Worm (Caenorhabditis elegans): ENCODE results near the gene hsp-1.

Gene hsp-1

ce11 chrIV:17275281-17275680 lies 3.5 kb upstream of the hsp-1 start, which contains the start of gene lhfp-4:
TSS of gene lhfp-4 (plus strand) at chrIV:17275581.
- TF ChIP-seq unc-3 (GFP tag; conservative IDR thresholded peaks at IDR 0.05) = no peak
- no peak for TF ChIP-seq unc-3 (tag; optimal IDR thresholded peaks at IDR 0.05)
- peak; percentile 90 for TF ChIP-seq pax-1 (tag; optimal IDR thresholded peaks at IDR 0.05)
- TF ChIP-seq ceh-9 (tag; optimal IDR thresholded peaks at IDR 0.05) = no peak
- TF ChIP-seq nhr-232 (tag; optimal IDR thresholded peaks at IDR 0.05) = no peak
- TF ChIP-seq dve-1 (tag; optimal IDR thresholded peaks at IDR 0.05) = no peak
- no peak for TF ChIP-seq dmd-4 (tag; optimal IDR thresholded peaks at IDR 0.05; ENCODE audit: borderline replicate concordance)
- no peak for TF ChIP-seq eyg-1 (tag; optimal IDR thresholded peaks at IDR 0.05)
- no peak for TF ChIP-seq ttx-3 (tag; optimal IDR thresholded peaks at IDR 0.05)
- no peak for TF ChIP-seq pros-1 (tag; optimal IDR thresholded peaks at IDR 0.05)

ce11 chrIV:17276705-17277458 lies 1.9 kb upstream of the hsp-1 start, which contains the start of gene clec-196:
TSS of gene clec-196 (plus strand) at chrIV:17276956.
- no peak for TF ChIP-seq ceh-48 (tag; optimal IDR thresholded peaks at IDR 0.05)
- no peak for TF ChIP-seq pha-4 (tag; optimal IDR thresholded peaks at IDR 0.05)
- peak; percentile 74 for TF ChIP-seq unc-55 (GFP tag; optimal IDR thresholded peaks at IDR 0.05)
- TF ChIP-seq T23F11.4 (GFP tag; optimal IDR thresholded peaks at IDR 0.05) = no peak
- TF ChIP-seq ets-4 (tag; optimal IDR thresholded peaks at IDR 0.05) = no peak
- TF ChIP-seq ceh-6 (GFP tag; optimal IDR thresholded peaks at IDR 0.05) = no peak
- no peak for TF ChIP-seq ceh-2 (tag; optimal IDR thresholded peaks at IDR 0.05)

- TF ChIP-seq ttx-3 (tag; optimal IDR thresholded peaks at IDR 0.05) (no peak), tbx-2 (tag; optimal IDR thresholded peaks at IDR 0.05) (no peak), ceh-34 (tag; optimal IDR thresholded peaks at IDR 0.05) (no peak), npax-4 (tag; optimal IDR thresholded peaks at IDR 0.05) (no peak), pros-1 (tag; optimal IDR thresholded peaks at IDR 0.05) (no peak), fkh-10 (GFP tag; optimal IDR thresholded peaks at IDR 0.05) (no peak), fkh-6 (tag; optimal IDR thresholded peaks at IDR 0.05) (no peak), F13H6.1 (tag; optimal IDR thresholded peaks at IDR 0.05) (no peak)
Measured at ce11 chrIV:17277459-17278173, 1.1 kb upstream of the hsp-1 start.

ce11 chrIV:17278363-17278762 lies 396 bp upstream of the hsp-1 start:
- peak; percentile 99 for TF ChIP-seq ceh-18 (tag; optimal IDR thresholded peaks at IDR 0.05)
- TF ChIP-seq C38D4.7 (GFP tag; optimal IDR thresholded peaks at IDR 0.05) = peak; percentile 42
- TF ChIP-seq pat-9 (tag; optimal IDR thresholded peaks at IDR 0.05) = peak; percentile 81
- TF ChIP-seq ceh-24 (tag; optimal IDR thresholded peaks at IDR 0.05) = peak; percentile 33
- TF ChIP-seq pros-1 (tag; optimal IDR thresholded peaks at IDR 0.05) = peak; percentile 87
- peak; percentile 89 for TF ChIP-seq ztf-16 (tag; optimal IDR thresholded peaks at IDR 0.05)
- peak; percentile 46 for TF ChIP-seq hlh-30 (tag; optimal IDR thresholded peaks at IDR 0.05; ENCODE audit: insufficient read depth)
- TF ChIP-seq F13H6.1 (tag; optimal IDR thresholded peaks at IDR 0.05) = peak; percentile 60
- TF ChIP-seq sox-2 (GFP tag; IDR thresholded peaks at IDR 0.05) = peak; percentile 85
- TF ChIP-seq fkh-10 (GFP tag; optimal IDR thresholded peaks at IDR 0.05) = no peak
- TF ChIP-seq pqm-1 (tag; optimal IDR thresholded peaks at IDR 0.05) = peak; percentile 65
- TF ChIP-seq ceh-48 (tag; optimal IDR thresholded peaks at IDR 0.05) = peak; percentile 63
- TF ChIP-seq ahr-1 (tag; optimal IDR thresholded peaks at IDR 0.05) = peak; percentile 42
- TF ChIP-seq hlh-8 (tag; optimal IDR thresholded peaks at IDR 0.05) = peak; percentile 42
- peak; percentile 43 for TF ChIP-seq dmd-4 (tag; optimal IDR thresholded peaks at IDR 0.05; ENCODE audit: borderline replicate concordance)
- TF ChIP-seq ets-4 (tag; optimal IDR thresholded peaks at IDR 0.05) = peak; percentile 86
- TF ChIP-seq gmeb-2 (tag; optimal IDR thresholded peaks at IDR 0.05) = peak; percentile 60
- TF ChIP-seq lin-11 (tag; optimal IDR thresholded peaks at IDR 0.05) = peak; percentile 3
- TF ChIP-seq eyg-1 (tag; optimal IDR thresholded peaks at IDR 0.05) = peak; percentile 66
- peak; percentile 82 for TF ChIP-seq elt-2 (tag; optimal IDR thresholded peaks at IDR 0.05)
- peak; percentile 92 for TF ChIP-seq unc-86 (tag; optimal IDR thresholded peaks at IDR 0.05)
- TF ChIP-seq ceh-34 (tag; optimal IDR thresholded peaks at IDR 0.05) = peak; percentile 98
- TF ChIP-seq tbx-2 (tag; optimal IDR thresholded peaks at IDR 0.05) = peak; percentile 94
- TF ChIP-seq nhr-232 (tag; optimal IDR thresholded peaks at IDR 0.05) = no peak
- peak; percentile 73 for TF ChIP-seq T23F11.4 (GFP tag; optimal IDR thresholded peaks at IDR 0.05)
- TF ChIP-seq unc-55 (GFP tag; optimal IDR thresholded peaks at IDR 0.05) = peak; percentile 89
- TF ChIP-seq ttx-3 (tag; optimal IDR thresholded peaks at IDR 0.05) = peak; percentile 47
- peak; percentile 95 for TF ChIP-seq ceh-31 (tag; optimal IDR thresholded peaks at IDR 0.05)
- TF ChIP-seq sdc-2 (tag; optimal IDR thresholded peaks at IDR 0.05) = peak; percentile 58
- TF ChIP-seq C08G9.2 (tag; optimal IDR thresholded peaks at IDR 0.05) = peak; percentile 56
- TF ChIP-seq nhr-11 (tag; optimal IDR thresholded peaks at IDR 0.05) = peak; percentile 93
- TF ChIP-seq ceh-19 (GFP tag; optimal IDR thresholded peaks at IDR 0.05) = peak; percentile 76
